Worm (Caenorhabditis elegans) whole organism, L2 larva: ENCODE measurements around the gene dsl-4.

Experiments
- ama-1 ChIP-seq: fragments of 150-350 bp; optimal IDR thresholded peaks from 2 replicates; lab custom pipeline; 2018; ENCODE audit warnings: inconsistent platforms
- elt-1 ChIP-seq: fragments of 150-350 bp; optimal IDR thresholded peaks from 2 replicates; lab custom pipeline; 2014; ENCODE audit warnings: missing biosample characterization, missing genetic modification characterization
- lin-13 ChIP-seq: fragments of 150-350 bp; optimal IDR thresholded peaks from 2 replicates; lab custom pipeline; 2014; ENCODE audit warnings: missing biosample characterization, missing genetic modification reagents, missing genetic modification characterization
- lsy-2 ChIP-seq, 2 experiments: fragments of 150-350 bp in 1 of 2; sonication (generic microtip) in 1 of 2; optimal IDR thresholded peaks; 2 replicates each; lab custom pipeline; 2014 to 2017; ENCODE audit warnings: missing biosample characterization in 2 of 2, missing genetic modification characterization in 2 of 2
- nhr-21 ChIP-seq: fragments of 150-350 bp; optimal IDR thresholded peaks from 2 replicates; lab custom pipeline; 2014; ENCODE audit warnings: missing biosample characterization, missing genetic modification characterization
- nhr-237 ChIP-seq: fragments of 150-350 bp; optimal IDR thresholded peaks from 2 replicates; lab custom pipeline; 2014; ENCODE audit warnings: missing biosample characterization, missing genetic modification characterization
- nhr-25 ChIP-seq: fragments of 150-350 bp; sonication (generic microtip); optimal IDR thresholded peaks from 3 replicates; lab custom pipeline; 2014; ENCODE audit warnings: missing biosample characterization, missing genetic modification characterization
- nhr-77 ChIP-seq: fragments of 150-350 bp; optimal IDR thresholded peaks from 2 replicates; lab custom pipeline; 2014; ENCODE audit warnings: missing biosample characterization, missing genetic modification characterization
- sma-3 ChIP-seq: sonication (generic microtip); optimal IDR thresholded peaks from 2 replicates; lab custom pipeline; 2016; ENCODE audit warnings: missing genetic modification reagents, missing genetic modification characterization, missing compliant biosample characterization
- unc-62 ChIP-seq: fragments of 150-350 bp; optimal IDR thresholded peaks from 2 replicates; lab custom pipeline; 2014; ENCODE audit warnings: missing biosample characterization, missing genetic modification reagents, missing genetic modification characterization
- zag-1 ChIP-seq: fragments of 150-350 bp; optimal IDR thresholded peaks from 2 replicates; lab custom pipeline; 2014; ENCODE audit warnings: missing biosample characterization, missing genetic modification characterization
- ztf-4 ChIP-seq: fragments of 150-350 bp; optimal IDR thresholded peaks from 2 replicates; lab custom pipeline; 2014; ENCODE audit warnings: missing biosample characterization, missing genetic modification characterization

ce11 chrX:14044362-14044761, 45.8 kb upstream of the dsl-4 start:
- no peak for TF ChIP-seq lin-13
- TF ChIP-seq sma-3 (GFP tag; lab: Kevin White, UChicago) = no peak
- no peak for TF ChIP-seq nhr-237
- TF ChIP-seq unc-62 (GFP tag; lab: Kevin White, UChicago) = no peak
- no peak for TF ChIP-seq nhr-25 (tag; lab: Kevin White, UChicago)
- no peak for TF ChIP-seq lsy-2 (tag; optimal IDR thresholded peaks at IDR 0.05; lab: Kevin White, UChicago)
- no peak for TF ChIP-seq nhr-21 (tag; lab: Kevin White, UChicago)
- TF ChIP-seq ama-1 (lab: Kevin White, UChicago) = no peak
- no peak for TF ChIP-seq nhr-77 (tag; lab: Kevin White, UChicago)
- no peak for TF ChIP-seq ztf-4 (tag; lab: Kevin White, UChicago)
- no peak for TF ChIP-seq elt-1 (tag; lab: Kevin White, UChicago)
- TF ChIP-seq zag-1 (tag; lab: Kevin White, UChicago) = no peak
